Worm (Caenorhabditis elegans) whole organism, late embryonic: ENCODE data around the gene Y43F8C.5.

Experiments used
- C38D4.7 ChIP-seq: fragments of 200-800 bp; sonication (Bioruptor generic); optimal IDR thresholded peaks from 2 replicates; lab custom pipeline; 2018; ENCODE audit warnings: mild to moderate bottlenecking, missing genetic modification characterization, moderate library complexity, missing compliant biosample characterization
- F13H6.1 ChIP-seq: sonication (generic microtip); optimal IDR thresholded peaks from 2 replicates; lab custom pipeline; 2016; ENCODE audit warnings: missing genetic modification characterization, missing compliant biosample characterization
- K02D7.2 ChIP-seq: sonication (generic microtip); optimal IDR thresholded peaks from 2 replicates; lab custom pipeline; 2017; ENCODE audit warnings: mild to moderate bottlenecking, missing genetic modification characterization, missing compliant biosample characterization
- T23F11.4 ChIP-seq: fragments of 200-800 bp; sonication (Bioruptor generic); optimal IDR thresholded peaks from 2 replicates; lab custom pipeline; 2018; ENCODE audit warnings: mild to moderate bottlenecking, missing genetic modification characterization, missing compliant biosample characterization
- Y22D7AL.16 ChIP-seq: sonication (generic microtip); optimal IDR thresholded peaks from 2 replicates; lab custom pipeline; 2016; ENCODE audit warnings: missing genetic modification characterization, missing compliant biosample characterization
- ceh-14 ChIP-seq: sonication (generic microtip); optimal IDR thresholded peaks from 2 replicates; lab custom pipeline; 2016; ENCODE audit warnings: missing genotype, missing genetic modification characterization, missing compliant biosample characterization
- ceh-2 ChIP-seq: sonication (generic microtip); optimal IDR thresholded peaks from 2 replicates; lab custom pipeline; 2016; ENCODE audit warnings: missing genotype, missing genetic modification characterization, missing compliant biosample characterization
- ceh-30 ChIP-seq: fragments of 150-350 bp; optimal IDR thresholded peaks from 2 replicates; lab custom pipeline; 2014; ENCODE audit warnings: missing biosample characterization, missing genetic modification characterization
- ceh-34 ChIP-seq: sonication (generic microtip); optimal IDR thresholded peaks from 2 replicates; lab custom pipeline; 2016; ENCODE audit warnings: mild to moderate bottlenecking, missing genetic modification characterization, missing compliant biosample characterization
- ceh-45 ChIP-seq: fragments of 200-800 bp; sonication (Bioruptor generic); IDR thresholded peaks from 2 replicates; pipeline ENCODE4 v1.3.6; 2022; ENCODE audit warnings: missing genetic modification reagents, missing genetic modification characterization, missing compliant biosample characterization
- ceh-48 ChIP-seq: sonication (generic microtip); optimal IDR thresholded peaks from 2 replicates; lab custom pipeline; 2016; ENCODE audit warnings: missing genetic modification characterization, inconsistent platforms, missing compliant biosample characterization
- ceh-9 ChIP-seq: sonication (generic microtip); optimal IDR thresholded peaks from 2 replicates; lab custom pipeline; 2016; ENCODE audit warnings: mild to moderate bottlenecking, missing genetic modification characterization, inconsistent platforms, missing compliant biosample characterization
- che-1 ChIP-seq: sonication (generic microtip); optimal IDR thresholded peaks from 2 replicates; lab custom pipeline; 2016; ENCODE audit warnings: mild to moderate bottlenecking, missing genetic modification characterization, missing compliant biosample characterization
- elt-2 ChIP-seq: sonication (generic microtip); optimal IDR thresholded peaks from 2 replicates; lab custom pipeline; 2016; ENCODE audit warnings: missing genetic modification reagents, missing genetic modification characterization, missing compliant biosample characterization
- ets-4 ChIP-seq: sonication (generic microtip); optimal IDR thresholded peaks from 2 replicates; lab custom pipeline; 2016; ENCODE audit warnings: missing genetic modification characterization, missing compliant biosample characterization
- fkh-10 ChIP-seq: fragments of 150-350 bp; optimal IDR thresholded peaks from 2 replicates; lab custom pipeline; 2014; ENCODE audit warnings: missing biosample characterization, missing genetic modification reagents, missing genetic modification characterization
- fkh-6 ChIP-seq: sonication (generic microtip); optimal IDR thresholded peaks from 2 replicates; lab custom pipeline; 2016; ENCODE audit warnings: missing genetic modification characterization, missing compliant biosample characterization
- gmeb-2 ChIP-seq: sonication (generic microtip); optimal IDR thresholded peaks from 2 replicates; lab custom pipeline; 2016; ENCODE audit warnings: missing genetic modification characterization, inconsistent platforms, missing compliant biosample characterization
- hlh-15 ChIP-seq: sonication (generic microtip); optimal IDR thresholded peaks from 2 replicates; lab custom pipeline; 2016; ENCODE audit warnings: missing genetic modification characterization, missing compliant biosample characterization
- hlh-30 ChIP-seq: sonication (generic microtip); optimal IDR thresholded peaks from 2 replicates; lab custom pipeline; 2017; ENCODE audit warnings: antibody characterized with exemption, missing genetic modification characterization, missing compliant biosample characterization; ENCODE audit not compliant: insufficient read depth
- hlh-8 ChIP-seq: sonication (generic microtip); optimal IDR thresholded peaks from 2 replicates; lab custom pipeline; 2016; ENCODE audit warnings: missing genotype, missing genetic modification characterization, missing compliant biosample characterization
- lin-11 ChIP-seq: fragments of 200-800 bp; sonication (Bioruptor generic); optimal IDR thresholded peaks from 2 replicates; lab custom pipeline; 2018; ENCODE audit warnings: mild to moderate bottlenecking, missing genetic modification characterization, missing compliant biosample characterization
- mec-3 ChIP-seq: sonication (generic microtip); optimal IDR thresholded peaks from 2 replicates; lab custom pipeline; 2016; ENCODE audit warnings: borderline replicate concordance, missing genetic modification characterization, missing compliant biosample characterization
- nfya-1 ChIP-seq: sonication (generic microtip); optimal IDR thresholded peaks from 2 replicates; lab custom pipeline; 2017; ENCODE audit warnings: missing genetic modification characterization, mild to moderate bottlenecking, missing compliant biosample characterization, antibody characterized with exemption, moderate library complexity
- npax-4 ChIP-seq: sonication (generic microtip); optimal IDR thresholded peaks from 2 replicates; lab custom pipeline; 2016; ENCODE audit warnings: missing genetic modification characterization, missing compliant biosample characterization
- pat-9 ChIP-seq: fragments of 200-800 bp; sonication (Bioruptor generic); optimal IDR thresholded peaks from 2 replicates; lab custom pipeline; 2018; ENCODE audit warnings: mild to moderate bottlenecking, missing genetic modification characterization, moderate library complexity, missing compliant biosample characterization
- pqm-1 ChIP-seq: sonication (generic microtip); optimal IDR thresholded peaks from 2 replicates; lab custom pipeline; 2016; ENCODE audit warnings: missing genetic modification characterization, missing compliant biosample characterization
- pros-1 ChIP-seq: fragments of 150-350 bp; optimal IDR thresholded peaks from 2 replicates; lab custom pipeline; 2014; ENCODE audit warnings: missing biosample characterization, missing genetic modification reagents, missing genetic modification characterization
- ref-2 ChIP-seq: sonication (generic microtip); optimal IDR thresholded peaks from 2 replicates; lab custom pipeline; 2016; ENCODE audit warnings: missing genetic modification characterization, missing compliant biosample characterization
- rnt-1 ChIP-seq: sonication (generic microtip); optimal IDR thresholded peaks from 2 replicates; lab custom pipeline; 2016; ENCODE audit warnings: missing genetic modification characterization, missing compliant biosample characterization
- sdc-2 ChIP-seq: sonication (generic microtip); optimal IDR thresholded peaks from 2 replicates; lab custom pipeline; 2016; ENCODE audit warnings: missing genotype, missing genetic modification characterization, missing compliant biosample characterization
- sox-2 ChIP-seq: fragments of 200-800 bp; sonication (Bioruptor generic); IDR thresholded peaks from 2 replicates; pipeline ENCODE4 v1.3.6; 2022; ENCODE audit warnings: missing genetic modification reagents, missing genetic modification characterization, missing compliant biosample characterization
- syd-9 ChIP-seq: sonication (generic microtip); optimal IDR thresholded peaks from 2 replicates; lab custom pipeline; 2016; ENCODE audit warnings: mild to moderate bottlenecking, missing genetic modification characterization, moderate library complexity, missing compliant biosample characterization
- tbx-7 ChIP-seq: sonication (generic microtip); optimal IDR thresholded peaks from 2 replicates; lab custom pipeline; 2016; ENCODE audit warnings: missing genotype, missing genetic modification characterization, missing compliant biosample characterization
- unc-3 ChIP-seq, 2 experiments: fragments of 200-800 bp in 1 of 2; sonication (Bioruptor generic) in 1 of 2; sonication (generic microtip) in 1 of 2; conservative IDR thresholded peaks in 1 of 2; optimal IDR thresholded peaks in 1 of 2; 2 replicates each; pipeline versions ENCODE4 v1.3.6 to Lab custom; 2016 to 2022; ENCODE audit warnings: missing compliant biosample characterization in 2 of 2, missing genetic modification characterization in 2 of 2, missing genetic modification reagents in 1 of 2
- unc-55 ChIP-seq: sonication (generic microtip); optimal IDR thresholded peaks from 2 replicates; lab custom pipeline; 2017; ENCODE audit warnings: missing biosample characterization, missing genetic modification reagents, missing genetic modification characterization
- unc-86 ChIP-seq: sonication (generic microtip); optimal IDR thresholded peaks from 2 replicates; lab custom pipeline; 2016; ENCODE audit warnings: missing genetic modification characterization, missing compliant biosample characterization
- ztf-16 ChIP-seq: sonication (generic microtip); optimal IDR thresholded peaks from 2 replicates; lab custom pipeline; 2017; ENCODE audit warnings: missing genetic modification characterization, missing compliant biosample characterization

Y43F8C.5 gene

DNA sequence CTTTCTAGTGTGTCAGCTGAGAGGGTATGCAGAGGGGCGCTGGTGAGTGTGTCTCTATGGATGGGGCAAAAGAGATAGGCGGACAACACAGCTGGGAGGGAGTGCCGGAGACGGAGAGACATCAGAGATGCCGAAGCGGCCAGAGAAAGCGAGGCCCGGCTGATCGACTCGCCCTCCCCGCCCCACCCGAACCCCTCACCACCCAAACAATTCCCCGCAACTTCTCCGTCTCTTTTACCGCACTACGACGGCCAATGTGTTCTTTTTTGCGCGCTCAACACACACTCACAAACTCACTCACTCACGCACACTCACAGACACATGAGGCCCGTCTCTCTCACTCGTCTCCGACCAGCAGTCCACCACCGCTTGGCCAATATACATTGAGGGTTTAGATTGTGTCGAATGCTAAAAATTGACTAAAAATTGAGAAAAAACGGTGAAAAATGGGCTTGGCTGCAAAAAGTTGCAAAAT lies 10.0 kb downstream of the Y43F8C.5 start, which contains the start of gene Y43F8C.3 (continued):
- no peak for TF ChIP-seq pat-9 (tag; lab: Kevin White, UChicago)
- peak; percentile 29 for TF ChIP-seq unc-86 (tag; lab: Kevin White, UChicago)
- no peak for TF ChIP-seq ceh-48 (tag; lab: Kevin White, UChicago)
- TF ChIP-seq che-1 (tag; lab: Kevin White, UChicago) = peak; percentile 49
- no peak for TF ChIP-seq fkh-10 (GFP tag; lab: Kevin White, UChicago)
- TF ChIP-seq hlh-15 (tag; lab: Kevin White, UChicago) = no peak
- TF ChIP-seq ceh-34 (tag; lab: Kevin White, UChicago) = peak; percentile 3
- TF ChIP-seq mec-3 (tag; lab: Kevin White, UChicago) = no peak
- no peak for TF ChIP-seq Y22D7AL.16 (tag; lab: Kevin White, UChicago)
- TF ChIP-seq ceh-14 (tag; lab: Kevin White, UChicago) = no peak
- TF ChIP-seq hlh-30 (tag; lab: Kevin White, UChicago) = peak; percentile 46
- no peak for TF ChIP-seq unc-3 (GFP tag; conservative IDR thresholded peaks at IDR 0.05; lab: Robert Waterston, UW)
- peak; percentile 5 for TF ChIP-seq unc-3 (tag; optimal IDR thresholded peaks at IDR 0.05; lab: Kevin White, UChicago)

DNA sequence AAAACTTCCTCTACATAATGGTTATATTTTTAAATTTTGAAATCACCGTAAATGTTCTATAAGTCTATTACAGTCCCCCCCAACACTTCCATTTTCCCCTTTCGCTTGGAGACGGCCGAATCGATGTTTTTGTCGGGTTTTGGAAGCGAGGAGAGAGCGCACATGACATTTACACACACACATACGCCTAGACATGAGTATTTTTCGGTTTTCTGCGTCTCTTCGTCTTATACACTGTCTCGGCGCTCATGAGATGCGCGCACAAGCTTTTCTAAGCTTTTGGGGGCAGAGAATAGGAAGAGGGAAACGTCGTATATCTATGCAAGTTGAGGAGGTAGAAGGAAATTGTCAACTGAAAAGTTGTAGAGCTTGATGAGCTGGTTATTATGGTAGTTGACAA lies 12.3 kb downstream of the Y43F8C.5 start:
- no peak for TF ChIP-seq sdc-2 (tag; lab: Kevin White, UChicago)
- no peak for TF ChIP-seq ceh-9 (tag; lab: Kevin White, UChicago)
- TF ChIP-seq nfya-1 (tag; lab: Kevin White, UChicago) = peak; percentile 30
- TF ChIP-seq sox-2 (GFP tag; lab: Robert Waterston, UW) = no peak
- TF ChIP-seq hlh-30 (tag; lab: Kevin White, UChicago) = peak; percentile 78
- TF ChIP-seq, all 69 proteins: peak for 2

DNA sequence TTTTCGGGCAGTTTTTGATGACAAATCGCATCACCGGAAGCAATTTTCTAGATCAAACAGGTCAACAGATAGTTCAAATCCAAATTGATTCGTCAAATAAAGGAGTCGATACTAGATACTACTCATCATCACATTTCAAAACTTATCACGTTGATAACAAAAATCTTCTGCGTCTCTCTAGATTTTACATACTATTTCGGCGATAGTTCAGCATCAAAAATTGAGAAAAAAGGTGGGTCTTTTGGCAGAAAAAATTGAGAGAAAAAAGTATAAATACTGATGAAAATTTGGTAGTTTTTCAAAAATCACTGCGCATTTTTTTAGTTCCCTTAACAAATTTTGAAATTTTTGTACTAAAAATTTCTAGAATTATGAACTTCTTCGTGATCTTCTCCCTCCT lies 19.3 kb downstream of the Y43F8C.5 start, which contains the start of gene nlp-26:
TSS of gene nlp-26 (plus strand) at position 301 of the 400 bp plus-strand sequence.
- TF ChIP-seq ceh-2 (no peak), tbx-7 (tag; lab: Kevin White, UChicago) (no peak), sdc-2 (tag; lab: Kevin White, UChicago) (no peak), hlh-30 (tag; lab: Kevin White, UChicago) (no peak), elt-2 (tag; lab: Kevin White, UChicago) (no peak), ceh-9 (tag; lab: Kevin White, UChicago) (no peak), syd-9 (tag; lab: Kevin White, UChicago) (no peak), C38D4.7 (GFP tag; lab: Kevin White, UChicago) (no peak), npax-4 (tag; lab: Kevin White, UChicago) (no peak), lin-11 (tag; lab: Kevin White, UChicago) (no peak), unc-86 (tag; lab: Kevin White, UChicago) (no peak), ref-2 (tag; lab: Kevin White, UChicago) (no peak), ztf-16 (tag; lab: Kevin White, UChicago) (no peak), ceh-45 (GFP tag; lab: Robert Waterston, UW) (no peak)

DNA sequence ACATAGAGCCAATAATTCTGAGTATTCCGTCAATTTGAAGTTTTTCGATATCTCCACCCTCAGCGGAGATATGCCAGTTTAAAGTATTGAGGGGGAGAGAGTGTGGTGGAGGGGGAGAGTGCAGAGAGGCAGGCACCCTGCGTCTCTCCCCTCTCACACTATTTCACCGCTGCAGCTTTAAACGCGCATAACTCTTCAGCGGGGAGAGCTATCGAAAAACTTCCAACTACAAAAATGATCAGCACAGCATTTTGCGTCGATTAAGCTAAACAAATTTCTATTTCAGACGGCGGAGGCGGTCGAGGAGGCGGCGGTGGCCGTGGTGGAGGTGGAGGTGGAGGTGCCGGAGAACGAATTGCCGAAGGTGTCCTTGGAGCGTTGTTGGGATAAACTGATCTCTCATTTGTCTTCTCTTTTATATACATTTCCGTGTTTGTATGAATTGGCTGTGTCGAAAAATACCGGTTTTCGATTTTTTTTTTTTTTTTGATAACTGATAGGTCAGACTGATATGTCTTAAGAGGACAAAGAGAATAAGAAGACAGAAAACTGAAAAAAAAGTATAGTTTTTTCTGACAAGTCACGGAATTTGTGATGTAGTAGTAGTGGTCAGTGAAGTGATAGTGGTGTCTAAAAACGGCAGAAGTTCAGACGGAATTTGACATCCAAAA lies 20.6 kb downstream of the Y43F8C.5 start:
- TF ChIP-seq Y22D7AL.16 (tag; lab: Kevin White, UChicago) (no peak), gmeb-2 (tag; lab: Kevin White, UChicago) (no peak), pqm-1 (no peak), K02D7.2 (no peak), unc-55 (GFP tag; lab: Kevin White, UChicago) (no peak), ceh-30 (tag; lab: Kevin White, UChicago) (no peak), fkh-6 (tag; lab: Kevin White, UChicago) (no peak), F13H6.1 (tag; lab: Kevin White, UChicago) (no peak), pros-1 (tag; lab: Kevin White, UChicago) (no peak), T23F11.4 (GFP tag; lab: Kevin White, UChicago) (no peak), mec-3 (tag; lab: Kevin White, UChicago) (no peak), syd-9 (tag; lab: Kevin White, UChicago) (no peak), ceh-48 (tag; lab: Kevin White, UChicago) (no peak), rnt-1 (tag; lab: Kevin White, UChicago) (no peak), C38D4.7 (GFP tag; lab: Kevin White, UChicago) (no peak), hlh-8 (no peak), ets-4 (tag; lab: Kevin White, UChicago) (no peak), che-1 (tag; lab: Kevin White, UChicago) (no peak)
